Worm (Caenorhabditis elegans) whole organism, L1 larva: Measurements from ENCODE around the gene F19B10.1.

Source experiments
- ceh-8 ChIP-seq: fragments of 200-800 bp; sonication (Bioruptor generic); optimal IDR thresholded peaks from 2 replicates; lab custom pipeline; 2018; ENCODE audit warnings: mild to moderate bottlenecking, missing genetic modification characterization, moderate library complexity, missing compliant biosample characterization
- egl-13 ChIP-seq: sonication (generic microtip); optimal IDR thresholded peaks from 2 replicates; lab custom pipeline; 2016; ENCODE audit warnings: missing genotype, missing genetic modification reagents, missing genetic modification characterization, missing compliant biosample characterization
- egl-27 ChIP-seq, 2 experiments: fragments of 150-350 bp in 1 of 2; sonication (generic microtip); optimal IDR thresholded peaks; 3 replicates each; lab custom pipeline; 2017 to 2018; ENCODE audit warnings: missing biosample characterization in 2 of 2, missing genetic modification characterization in 2 of 2, missing genetic modification reagents in 2 of 2
- fkh-8 ChIP-seq: sonication (generic microtip); optimal IDR thresholded peaks from 2 replicates; lab custom pipeline; 2016; ENCODE audit warnings: mild to moderate bottlenecking, missing genetic modification characterization, missing compliant biosample characterization
- fos-1 ChIP-seq: fragments of 150-350 bp; optimal IDR thresholded peaks from 2 replicates; lab custom pipeline; 2014; ENCODE audit warnings: missing biosample characterization, missing genetic modification characterization
- lin-15B ChIP-seq: fragments of 150-350 bp; sonication (generic microtip); optimal IDR thresholded peaks from 3 replicates; lab custom pipeline; 2014; ENCODE audit warnings: missing biosample characterization, missing genetic modification characterization
- nhr-12 ChIP-seq: sonication (generic microtip); optimal IDR thresholded peaks from 2 replicates; lab custom pipeline; 2017; ENCODE audit warnings: missing biosample characterization, missing genetic modification characterization
- nhr-28 ChIP-seq: fragments of 150-350 bp; optimal IDR thresholded peaks from 2 replicates; lab custom pipeline; 2014; ENCODE audit warnings: missing biosample characterization, missing genetic modification characterization
- nhr-76 ChIP-seq: sonication (generic microtip); optimal IDR thresholded peaks from 2 replicates; lab custom pipeline; 2017; ENCODE audit warnings: missing biosample characterization, missing genetic modification characterization
- nhr-84 ChIP-seq: sonication (generic microtip); optimal IDR thresholded peaks from 2 replicates; lab custom pipeline; 2017; ENCODE audit warnings: missing biosample characterization, missing genetic modification characterization
- nhr-90 ChIP-seq: sonication (generic microtip); optimal IDR thresholded peaks from 2 replicates; lab custom pipeline; 2016; ENCODE audit warnings: mild to moderate bottlenecking, missing genetic modification characterization, missing compliant biosample characterization; ENCODE audit not compliant: poor library complexity
- unc-130 ChIP-seq: fragments of 150-350 bp; optimal IDR thresholded peaks from 2 replicates; lab custom pipeline; 2017; ENCODE audit warnings: missing biosample characterization, missing genetic modification characterization, inconsistent platforms
- unc-86 ChIP-seq: sonication (generic microtip); optimal IDR thresholded peaks from 2 replicates; lab custom pipeline; 2016; ENCODE audit warnings: missing genetic modification characterization, missing compliant biosample characterization
- zag-1 ChIP-seq: fragments of 150-350 bp; optimal IDR thresholded peaks from 2 replicates; lab custom pipeline; 2014; ENCODE audit warnings: missing biosample characterization, missing genetic modification characterization

DNA sequence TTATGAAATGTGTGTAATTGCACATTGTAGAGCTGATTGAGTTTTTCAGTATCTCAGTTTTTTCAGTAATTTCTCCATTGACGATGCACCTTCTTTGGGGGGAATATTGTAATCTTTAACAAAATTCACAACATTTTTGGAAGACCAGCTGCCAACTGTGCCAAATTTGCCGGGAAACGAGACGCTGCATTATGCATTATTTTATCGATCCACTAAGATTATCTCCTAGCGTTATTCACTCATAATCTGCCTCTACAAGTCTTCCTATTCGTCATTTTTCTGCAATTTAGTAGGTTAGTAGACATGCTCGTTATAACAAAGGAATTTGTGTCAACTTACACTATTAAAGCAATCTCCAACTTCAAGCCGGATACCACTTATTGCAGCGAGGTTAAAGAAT lies 48.7 kb downstream of the F19B10.1 start, which contains the start of the genes sdz-12 and bath-31:
- TF ChIP-seq nhr-76 (no peak), lin-15B (no peak), fkh-8 (no peak), zag-1 (tag; lab: Kevin White, UChicago) (no peak), unc-130 (tag; lab: Kevin White, UChicago) (no peak), unc-86 (tag; lab: Kevin White, UChicago) (no peak), nhr-84 (no peak), fos-1 (tag; lab: Kevin White, UChicago) (no peak), nhr-12 (no peak), nhr-90 (tag; lab: Kevin White, UChicago) (no peak), egl-27 (tag; optimal IDR thresholded peaks at IDR 0.05; lab: Kevin White, UChicago) (no peak), ceh-8 (no peak), nhr-28 (tag; lab: Kevin White, UChicago) (no peak), egl-13 (tag; lab: Kevin White, UChicago) (no peak)
